Fruit fly (Drosophila melanogaster): Measurements from ENCODE around the gene CG11617.
A peak's percentile ranks its signal among the peaks of the same experiment; 100 is the strongest.

Gene CG11617

DNA sequence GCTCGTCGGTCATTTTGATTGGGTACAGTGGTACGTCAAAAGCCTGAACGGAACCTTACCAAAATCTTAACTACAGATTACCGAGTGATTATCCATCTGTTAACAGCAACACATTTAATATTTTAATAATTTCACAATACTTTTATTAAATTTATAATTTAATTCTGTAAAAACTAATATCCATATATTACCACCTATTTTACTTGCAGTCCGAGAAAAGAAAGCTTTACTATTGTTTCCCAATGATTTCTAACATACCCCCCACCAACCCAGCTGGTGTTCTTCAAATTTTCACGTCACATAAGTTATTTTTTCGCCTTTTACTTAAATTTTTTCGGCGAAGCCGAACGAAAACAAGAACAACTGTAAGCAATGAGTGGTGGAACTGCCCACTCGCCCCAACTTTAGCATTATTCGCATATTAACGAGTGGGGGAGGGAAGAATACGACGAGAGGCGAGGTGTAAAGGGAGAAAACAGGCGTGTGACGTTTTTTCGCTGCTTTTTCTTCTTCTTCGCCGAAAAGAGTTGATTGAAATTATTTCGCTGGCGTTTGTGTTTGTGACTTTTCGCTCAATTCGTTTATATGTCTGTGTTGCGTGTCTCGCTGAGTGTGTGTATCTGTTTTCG lies 40.9 kb upstream of the CG11617 start (continued):
- peak; percentile 74 for TF ChIP-seq OdsH (GFP tag; optimal IDR thresholded peaks at IDR 0.05)
- peak; percentile 68 for TF ChIP-seq CG8119 (GFP tag; IDR thresholded peaks at IDR 0.05)
- peak; percentile 5 for TF ChIP-seq Lpt (GFP tag; optimal IDR thresholded peaks at IDR 0.05)
- TF ChIP-seq esn (GFP tag; optimal IDR thresholded peaks at IDR 0.05) = peak; percentile 82
- peak; percentile 56 for TF ChIP-seq CG3032 (tag; optimal IDR thresholded peaks at IDR 0.05)
- TF ChIP-seq CG3919 (GFP tag; optimal IDR thresholded peaks at IDR 0.05) = peak; percentile 67
- peak; percentile 65 for TF ChIP-seq CG8632 (GFP tag; optimal IDR thresholded peaks at IDR 0.05)
- peak; percentile 69 for TF ChIP-seq CG10669 (GFP tag; optimal IDR thresholded peaks at IDR 0.05)
- 0 out of 3 replicates have a peak, but pooled peaks have one; percentile 11 for TF ChIP-seq CG6163 (GFP tag; IDR thresholded peaks at IDR 0.05)
- peak; percentile 67 for TF ChIP-seq CG34406 (GFP tag; optimal IDR thresholded peaks at IDR 0.05)
- peak; percentile 66 for TF ChIP-seq Hr4 (GFP tag; optimal IDR thresholded peaks at IDR 0.05)
- peak; percentile 71 for TF ChIP-seq topi (GFP tag; optimal IDR thresholded peaks at IDR 0.05)
- peak; percentile 65 for TF ChIP-seq CG6276 (GFP tag; optimal IDR thresholded peaks at IDR 0.05)
- TF ChIP-seq fkh (GFP tag; optimal IDR thresholded peaks at IDR 0.05) = no peak
- peak; percentile 51 for TF ChIP-seq CG31627 (GFP tag; optimal IDR thresholded peaks at IDR 0.05)
- TF ChIP-seq CG15336 (GFP tag; IDR thresholded peaks at IDR 0.05) = peak; percentile 70
- TF ChIP-seq CG4318 (GFP tag; optimal IDR thresholded peaks at IDR 0.05) = peak; percentile 78
- TF ChIP-seq ss (GFP tag; optimal IDR thresholded peaks at IDR 0.05) = peak in 1 of 2 experiments; percentile 41
- peak; percentile 39; the same call in 1 of the 2 replicates for TF ChIP-seq Gug (GFP tag; IDR thresholded peaks at IDR 0.05)
- TF ChIP-seq fd59A (GFP tag; optimal IDR thresholded peaks at IDR 0.05) = peak; percentile 34
- peak; percentile 49 for TF ChIP-seq Blimp-1 (GFP tag; optimal IDR thresholded peaks at IDR 0.05)
- TF ChIP-seq CG6854 (GFP tag; optimal IDR thresholded peaks at IDR 0.05) = peak; percentile 52

DNA sequence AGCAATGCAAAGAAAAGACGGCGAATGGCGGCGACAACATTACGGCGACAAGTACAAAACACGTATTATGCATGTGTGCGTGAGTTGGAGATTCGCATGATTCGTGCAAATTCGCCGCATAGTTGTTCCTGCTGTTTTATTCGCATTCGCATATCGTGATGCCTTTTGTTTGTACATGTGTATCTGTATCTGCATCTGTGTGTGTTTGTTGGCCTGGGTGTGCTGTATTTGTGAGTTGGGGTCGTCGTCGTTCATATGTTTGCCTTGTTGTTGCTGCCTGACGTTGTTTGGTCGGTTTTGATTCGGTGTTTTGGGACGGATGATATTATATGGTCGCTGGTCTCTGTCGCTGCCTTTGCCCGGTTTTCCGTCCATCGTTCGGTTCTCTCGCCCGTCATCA lies 40.3 kb upstream of the CG11617 start:
- TF ChIP-seq Gug (GFP tag; IDR thresholded peaks at IDR 0.05) (no peak), CG16779 (tag; optimal IDR thresholded peaks at IDR 0.05) (no peak), ss (GFP tag; optimal IDR thresholded peaks at IDR 0.05) (peak in 1 of 2 experiments; percentile 43), Sox102F (GFP tag; optimal IDR thresholded peaks at IDR 0.05) (no peak)

DNA sequence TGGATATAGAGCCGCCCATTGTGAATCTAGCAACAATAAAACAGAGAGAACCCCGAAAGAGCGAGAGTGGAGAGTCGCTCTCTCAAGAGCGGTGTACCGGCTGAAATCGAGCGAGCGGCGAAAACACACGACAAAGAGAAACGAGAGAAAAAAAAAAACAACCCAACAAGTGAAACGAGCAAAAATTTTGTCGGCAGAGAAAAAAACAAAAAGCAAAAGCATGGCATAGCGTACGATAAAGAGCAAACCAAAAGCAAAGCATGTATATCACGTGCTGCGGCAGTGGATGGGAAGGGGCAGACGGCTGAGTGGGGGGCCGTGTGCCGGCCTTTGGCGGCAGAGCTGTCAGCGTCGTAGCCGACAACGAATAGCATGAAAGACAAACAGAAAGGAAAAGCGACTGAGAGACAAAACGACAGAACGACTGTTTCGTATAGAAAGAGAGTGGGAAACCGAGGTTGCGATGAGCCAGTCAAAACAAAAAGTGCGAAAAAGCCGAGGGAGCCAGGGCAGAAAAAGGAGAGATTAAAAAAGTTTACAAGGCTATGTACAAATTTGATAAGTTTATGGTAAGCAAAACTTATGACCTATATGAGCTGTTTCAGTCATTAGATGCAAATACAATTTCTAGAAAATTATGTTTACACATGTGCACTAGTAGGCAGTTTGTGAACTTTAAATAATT lies 39.7 kb upstream of the CG11617 start:
- TF ChIP-seq spab (GFP tag; optimal IDR thresholded peaks at IDR 0.05) (peak; percentile 60), CG11294 (GFP tag; IDR thresholded peaks at IDR 0.05) (peak; percentile 66; the same call in 1 of the 2 replicates), Smox (GFP tag; optimal IDR thresholded peaks at IDR 0.05) (no peak), ss (GFP tag; optimal IDR thresholded peaks at IDR 0.05) (peak; percentile 87 to 93), CG34406 (GFP tag; optimal IDR thresholded peaks at IDR 0.05) (peak; percentile 43), CG7368 (GFP tag; optimal IDR thresholded peaks at IDR 0.05) (peak; percentile 36), dac (GFP tag; optimal IDR thresholded peaks at IDR 0.05) (no peak), fd59A (GFP tag; optimal IDR thresholded peaks at IDR 0.05) (no peak), Met (GFP tag; optimal IDR thresholded peaks at IDR 0.05) (no peak), CG3032 (tag; optimal IDR thresholded peaks at IDR 0.05) (peak; percentile 14), Eip75B (GFP tag; optimal IDR thresholded peaks at IDR 0.05) (peak; percentile 61), Eip78C (GFP tag) (peak; percentile 88), fkh (GFP tag; optimal IDR thresholded peaks at IDR 0.05) (peak; percentile 80), Lpt (GFP tag; optimal IDR thresholded peaks at IDR 0.05) (peak; percentile 79), Sox14 (GFP tag; optimal IDR thresholded peaks at IDR 0.05) (peak; percentile 43), CG8632 (GFP tag; optimal IDR thresholded peaks at IDR 0.05) (peak; percentile 20), Hr38 (GFP tag; optimal IDR thresholded peaks at IDR 0.05) (peak; percentile 33), Sox15 (GFP tag; optimal IDR thresholded peaks at IDR 0.05) (no peak), Sox102F (GFP tag; optimal IDR thresholded peaks at IDR 0.05) (no peak), CG8319 (GFP tag; optimal IDR thresholded peaks at IDR 0.05) (peak; percentile 8), Hr39 (GFP tag; optimal IDR thresholded peaks at IDR 0.05) (no peak), CG4318 (GFP tag; optimal IDR thresholded peaks at IDR 0.05) (no peak), CG31627 (GFP tag; optimal IDR thresholded peaks at IDR 0.05) (no peak), CG6792 (GFP tag; optimal IDR thresholded peaks at IDR 0.05) (peak; percentile 40), CG10631 (GFP tag; optimal IDR thresholded peaks at IDR 0.05) (no peak), Ets21C (GFP tag; optimal IDR thresholded peaks at IDR 0.05) (no peak), cyc (GFP tag; optimal IDR thresholded peaks at IDR 0.05) (no peak), CG10669 (GFP tag; optimal IDR thresholded peaks at IDR 0.05) (no peak), CG3919 (GFP tag; optimal IDR thresholded peaks at IDR 0.05) (peak; percentile 56), CG6163 (GFP tag; IDR thresholded peaks at IDR 0.05) (peak; percentile 96), Blimp-1 (GFP tag; optimal IDR thresholded peaks at IDR 0.05) (no peak), CG11902 (GFP tag; optimal IDR thresholded peaks at IDR 0.05) (no peak), CG9139 (GFP tag; optimal IDR thresholded peaks at IDR 0.05) (peak; percentile 88), eg (GFP tag; IDR thresholded peaks at IDR 0.05) (peak; percentile 92)

Data from whole organism, prepupa.